Fruit fly (Drosophila melanogaster): ENCODE data around the gene CG12231.

CG12231 gene

DNA sequence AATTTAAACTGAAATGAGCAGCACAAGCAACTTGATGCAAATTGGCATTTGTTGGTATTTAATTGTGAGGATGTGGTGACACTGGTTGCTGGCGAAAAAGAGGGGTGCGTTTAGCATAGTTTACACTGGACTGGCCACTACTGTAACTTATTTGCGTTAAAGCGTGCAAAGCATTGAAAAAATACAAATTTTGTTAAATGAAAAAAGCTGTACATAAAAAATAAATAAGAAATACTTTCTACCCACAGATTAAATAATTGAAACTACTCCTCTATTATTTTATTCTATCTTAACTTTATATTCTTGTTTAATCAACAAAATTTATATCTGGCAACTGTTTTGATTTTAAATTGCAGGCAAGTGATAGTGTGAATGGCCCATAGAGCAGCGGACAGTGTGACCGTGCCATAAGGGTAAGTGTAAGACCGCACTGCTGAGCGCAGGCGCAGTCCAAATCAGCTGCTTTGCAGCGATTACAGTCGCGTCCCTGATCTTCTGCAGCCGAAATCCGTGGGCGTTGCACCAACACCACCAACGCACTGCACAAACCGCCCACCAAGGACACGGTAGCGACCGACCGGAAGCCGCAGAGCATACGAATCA, 34.3 kb upstream of the CG12231 start, which contains the start of the genes Grip84 and car (continued):
- TF ChIP-seq CG6654 (GFP tag; optimal IDR thresholded peaks at IDR 0.05) = no peak
- TF ChIP-seq ara (GFP tag; IDR thresholded peaks at IDR 0.05) = no peak
- no peak for TF ChIP-seq pb (GFP tag; optimal IDR thresholded peaks at IDR 0.05)
- peak; percentile 47 for TF ChIP-seq CG4328 (GFP tag; optimal IDR thresholded peaks at IDR 0.05)
- no peak for TF ChIP-seq ATbp (GFP tag; optimal IDR thresholded peaks at IDR 0.05)
- no peak for TF ChIP-seq Mes4 (GFP tag; optimal IDR thresholded peaks at IDR 0.05)
- TF ChIP-seq toy (GFP tag; IDR thresholded peaks at IDR 0.05) = no peak
- TF ChIP-seq slbo (GFP tag; IDR thresholded peaks at IDR 0.05) = peak; percentile 84
- peak; percentile 68 for TF ChIP-seq twi (tag; optimal IDR thresholded peaks at IDR 0.05)
- TF ChIP-seq onecut (GFP tag; IDR thresholded peaks at IDR 0.05) = no peak
- TF ChIP-seq otp (GFP tag; IDR thresholded peaks at IDR 0.05) = no peak
- no peak; the same call in 2 of the 3 replicates for TF ChIP-seq zfh1 (GFP tag; IDR thresholded peaks at IDR 0.05)
- peak; percentile 20; the same call in 1 of the 2 replicates for TF ChIP-seq Adf1 (GFP tag; IDR thresholded peaks at IDR 0.05)
- no peak for TF ChIP-seq D (optimal IDR thresholded peaks at IDR 0.05)
- TF ChIP-seq D (GFP tag; optimal IDR thresholded peaks at IDR 0.05) = no peak
- TF ChIP-seq CG42726 (GFP tag; IDR thresholded peaks at IDR 0.05; ENCODE audit: partially characterized antibody) = no peak
- TF ChIP-seq HmgZ (tag; optimal IDR thresholded peaks at IDR 0.05) = peak; percentile 36
- no peak for TF ChIP-seq hth (optimal IDR thresholded peaks at IDR 0.05)
- no peak for TF ChIP-seq Eip74EF (GFP tag; optimal IDR thresholded peaks at IDR 0.05)
- TF ChIP-seq zen (tag; optimal IDR thresholded peaks at IDR 0.05) = peak; percentile 61
- TF ChIP-seq Fer1 (GFP tag; optimal IDR thresholded peaks at IDR 0.05) = no peak
- 0 out of 2 replicates have a peak, but pooled peaks have one; percentile 48 for TF ChIP-seq CG8765 (GFP tag; IDR thresholded peaks at IDR 0.05)
- no peak for TF ChIP-seq cad (GFP tag; optimal IDR thresholded peaks at IDR 0.05)
- no peak for TF ChIP-seq bowl (GFP tag; IDR thresholded peaks at IDR 0.05)
- peak; percentile 32; the same call in 1 of the 2 replicates for TF ChIP-seq Atf6 (GFP tag; IDR thresholded peaks at IDR 0.05)
- peak; percentile 76 for TF ChIP-seq CG2712 (tag; optimal IDR thresholded peaks at IDR 0.05)
- peak; percentile 43 for TF ChIP-seq CG1233 (GFP tag; optimal IDR thresholded peaks at IDR 0.05)
- peak; percentile 73 for TF ChIP-seq CG17829 (tag; optimal IDR thresholded peaks at IDR 0.05)
- peak; percentile 58 for TF ChIP-seq stwl (tag; optimal IDR thresholded peaks at IDR 0.05)
- peak; percentile 45 for TF ChIP-seq CG3995 (GFP tag; optimal IDR thresholded peaks at IDR 0.05)
- TF ChIP-seq dan (GFP tag; IDR thresholded peaks at IDR 0.05) = no peak
- TF ChIP-seq CG31365 (tag; optimal IDR thresholded peaks at IDR 0.05) = no peak
- TF ChIP-seq CG11456 (GFP tag; IDR thresholded peaks at IDR 0.05) = 0 out of 3 replicates have a peak, but pooled peaks have one; percentile 8
- no peak for TF ChIP-seq gcm2 (GFP tag; optimal IDR thresholded peaks at IDR 0.05)
- no peak for TF ChIP-seq tup (GFP tag; optimal IDR thresholded peaks at IDR 0.05)
- peak; percentile 60 for TF ChIP-seq trem (tag; optimal IDR thresholded peaks at IDR 0.05)
- TF ChIP-seq CG12236 (GFP tag; optimal IDR thresholded peaks at IDR 0.05) = peak; percentile 31
- peak; percentile 79; the same call in 1 of the 2 replicates for TF ChIP-seq CG6689 (GFP tag; IDR thresholded peaks at IDR 0.05)
- no peak for TF ChIP-seq lov (optimal IDR thresholded peaks at IDR 0.05)
- no peak for TF ChIP-seq lov (GFP tag; IDR thresholded peaks at IDR 0.05)
- no peak for TF ChIP-seq repo (GFP tag; optimal IDR thresholded peaks at IDR 0.05)
- peak; percentile 66 for TF ChIP-seq al (GFP tag; IDR thresholded peaks at IDR 0.05)
- no peak for TF ChIP-seq dimm (GFP tag; IDR thresholded peaks at IDR 0.05)
- TF ChIP-seq CG31224 (GFP tag; IDR thresholded peaks at IDR 0.05) = peak; percentile 49
- TF ChIP-seq CG4730 (GFP tag; IDR thresholded peaks at IDR 0.05) = peak; percentile 50
- TF ChIP-seq gsb (GFP tag; IDR thresholded peaks at IDR 0.05) = no peak
- no peak for TF ChIP-seq CG3065 (GFP tag; optimal IDR thresholded peaks at IDR 0.05)
- TF ChIP-seq CG10959 (GFP tag; IDR thresholded peaks at IDR 0.05) = peak; percentile 27; the same call in 1 of the 2 replicates
- no peak for TF ChIP-seq Sry-β (GFP tag; optimal IDR thresholded peaks at IDR 0.05)
- TF ChIP-seq Mrtf (GFP tag; IDR thresholded peaks at IDR 0.05) = 0 out of 3 replicates have a peak, but pooled peaks have one; percentile 48
- no peak for TF ChIP-seq ftz-f1 (GFP tag; optimal IDR thresholded peaks at IDR 0.05)
- TF ChIP-seq B-H2 (GFP tag; optimal IDR thresholded peaks at IDR 0.05) = no peak
